Worm (Caenorhabditis elegans): ENCODE results near the gene pitr-5.
A peak's percentile ranks its signal among the peaks of the same experiment; 100 is the strongest.

The pitr-5 gene

DNA sequence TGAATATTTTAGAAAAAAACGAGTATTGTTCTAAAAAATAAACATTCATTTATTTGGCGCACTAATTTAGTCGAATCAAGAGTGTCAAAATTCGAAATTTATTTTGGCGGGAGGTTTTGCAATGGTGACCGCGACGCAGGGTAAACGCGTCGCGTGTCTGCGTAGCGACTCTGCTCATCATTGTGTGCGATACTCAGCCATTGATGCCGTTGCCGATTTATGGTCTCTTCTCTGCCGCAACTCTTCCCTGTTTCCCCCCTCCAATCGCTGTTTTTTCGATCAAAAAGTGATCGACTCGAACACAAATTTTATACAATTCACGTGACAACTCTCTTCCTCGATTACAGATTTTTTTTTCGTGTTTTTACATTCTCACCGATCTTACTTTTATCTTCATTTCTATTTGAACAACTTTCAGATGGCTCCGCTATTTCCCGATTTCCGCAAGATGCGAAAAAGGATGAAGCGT is 11.9 kb downstream of the pitr-5 start, which contains the start of gene F09G2.2:
F09G2.2 (plus strand) TSS at position 419 of the 469 bp plus-strand sequence.
- TF ChIP-seq unc-130 (GFP tag; optimal IDR thresholded peaks at IDR 0.05) (peak; percentile 32), egl-44 (GFP tag; IDR thresholded peaks at IDR 0.05) (peak; percentile 52; the same call in 1 of the 2 replicates), F55B11.4 (tag; optimal IDR thresholded peaks at IDR 0.05; ENCODE audit: borderline replicate concordance, insufficient read depth) (no peak), ceh-58 (GFP tag; IDR thresholded peaks at IDR 0.05) (no peak), mes-4 (tag; optimal IDR thresholded peaks at IDR 0.05) (no peak), repo-1 (tag; optimal IDR thresholded peaks at IDR 0.05) (no peak), F33H1.4 (GFP tag; IDR thresholded peaks at IDR 0.05) (peak; percentile 79), zfh-2 (GFP tag; conservative IDR thresholded peaks at IDR 0.05) (peak; percentile 90), F57C9.4 (tag; optimal IDR thresholded peaks at IDR 0.05) (no peak), dpl-1 (GFP tag; optimal IDR thresholded peaks at IDR 0.05) (peak; percentile 90), hlh-26 (GFP tag; conservative IDR thresholded peaks at IDR 0.05) (no peak), madf-6 (GFP tag; IDR thresholded peaks at IDR 0.05) (peak; percentile 95), nfya-1 (tag; optimal IDR thresholded peaks at IDR 0.05; ENCODE audit: borderline replicate concordance, insufficient read depth) (no peak), rec-8 (tag; optimal IDR thresholded peaks at IDR 0.05) (no peak), nfyb-1 (GFP tag; IDR thresholded peaks at IDR 0.05) (peak; percentile 92), ztf-25 (GFP tag; IDR thresholded peaks at IDR 0.05) (0 out of 2 replicates have a peak, but pooled peaks have one; percentile 40), bed-2 (GFP tag; IDR thresholded peaks at IDR 0.05) (no peak), Y79H2A.3 (GFP tag; conservative IDR thresholded peaks at IDR 0.05) (no peak), ztf-26 (tag; optimal IDR thresholded peaks at IDR 0.05) (peak; percentile 85), F52B5.7 (tag; optimal IDR thresholded peaks at IDR 0.05) (no peak), F49E8.2 (tag; optimal IDR thresholded peaks at IDR 0.05; ENCODE audit: insufficient read depth) (peak; percentile 9), madf-10 (tag; optimal IDR thresholded peaks at IDR 0.05) (peak; percentile 78), nhr-90 (tag; optimal IDR thresholded peaks at IDR 0.05) (peak; percentile 8), Y56A3A.18 (GFP tag; IDR thresholded peaks at IDR 0.05) (no peak), F39B2.1 (GFP tag; IDR thresholded peaks at IDR 0.05) (no peak), mcd-1 (GFP tag; IDR thresholded peaks at IDR 0.05) (peak; percentile 85), sdz-38 (tag; optimal IDR thresholded peaks at IDR 0.05) (no peak), attf-5 (GFP tag; optimal IDR thresholded peaks at IDR 0.05) (peak; percentile 96), unc-62 (GFP tag; optimal IDR thresholded peaks at IDR 0.05) (peak; percentile 13), nfya-2 (GFP tag; IDR thresholded peaks at IDR 0.05) (no peak), C17E4.6 (GFP tag; IDR thresholded peaks at IDR 0.05) (peak; percentile 81), rcor-1 (GFP tag; IDR thresholded peaks at IDR 0.05) (peak; percentile 93), snpc-3.4 (tag; optimal IDR thresholded peaks at IDR 0.05) (peak; percentile 88), efl-1 (GFP tag; optimal IDR thresholded peaks at IDR 0.05) (peak; percentile 88), Y53F4B.3 (GFP tag; IDR thresholded peaks at IDR 0.05) (0 out of 2 replicates have a peak, but pooled peaks have one; percentile 10), hlh-12 (tag; optimal IDR thresholded peaks at IDR 0.05) (no peak), egl-18 (GFP tag; IDR thresholded peaks at IDR 0.05) (no peak), hmg-1.2 (GFP tag; IDR thresholded peaks at IDR 0.05) (peak; percentile 99), ama-1 (optimal IDR thresholded peaks at IDR 0.05) (no peak), ama-1 (GFP tag; optimal IDR thresholded peaks at IDR 0.05) (no peak), ceh-40 (GFP tag; IDR thresholded peaks at IDR 0.05) (no peak), snpc-1.3 (tag; optimal IDR thresholded peaks at IDR 0.05; ENCODE audit: insufficient read depth) (peak; percentile 83), snpc-4 (GFP tag; optimal IDR thresholded peaks at IDR 0.05) (no peak), snpc-4 (tag; optimal IDR thresholded peaks at IDR 0.05) (peak; percentile 34 to 78 (median 70)), nhr-179 (tag; optimal IDR thresholded peaks at IDR 0.05) (no peak), F23B12.7 (tag; optimal IDR thresholded peaks at IDR 0.05; ENCODE audit: insufficient read depth) (peak; percentile 61), dox-1 (GFP tag; IDR thresholded peaks at IDR 0.05) (peak; percentile 96), cebp-1 (GFP tag; IDR thresholded peaks at IDR 0.05) (peak; percentile 78), cebp-1 (tag; optimal IDR thresholded peaks at IDR 0.05) (peak; percentile 91)
